Fruit fly (Drosophila melanogaster) whole organism, embryonic: Measurements from ENCODE around the gene timeout.

Experiments used
- B-H2 ChIP-seq: fragments of 200-800 bp; sonication (Bioruptor generic); optimal IDR thresholded peaks from 2 replicates; lab custom pipeline; 2018; ENCODE audit warnings: missing biosample characterization, mild to moderate bottlenecking, missing genetic modification characterization
- BtbVII ChIP-seq: fragments of 200-800 bp; sonication (Bioruptor generic); optimal IDR thresholded peaks from 3 replicates; lab custom pipeline; 2017; ENCODE audit warnings: missing biosample characterization, mild to moderate bottlenecking, missing genetic modification characterization
- CG11695 ChIP-seq: fragments of 200-800 bp; sonication (Bioruptor generic); IDR thresholded peaks from 3 replicates; pipeline ENCODE4 v1.3.6; 2022; ENCODE audit warnings: missing biosample characterization, missing genetic modification characterization
- CG12071 ChIP-seq: fragments of 200-800 bp; sonication (Bioruptor generic); optimal IDR thresholded peaks from 3 replicates; lab custom pipeline; 2018; ENCODE audit warnings: missing biosample characterization, mild to moderate bottlenecking, missing genetic modification characterization
- CG17361 ChIP-seq: fragments of 200-800 bp; sonication (Bioruptor generic); IDR thresholded peaks from 3 replicates; pipeline ENCODE4 v1.3.6; 2022; ENCODE audit warnings: missing biosample characterization, missing genetic modification characterization
- CG17385 ChIP-seq: fragments of 200-800 bp; sonication (Bioruptor generic); optimal IDR thresholded peaks from 3 replicates; lab custom pipeline; 2018; ENCODE audit warnings: missing biosample characterization, mild to moderate bottlenecking, missing genetic modification characterization
- CG2875 ChIP-seq: fragments of 200-800 bp; sonication (Bioruptor generic); optimal IDR thresholded peaks from 2 replicates; lab custom pipeline; 2017; ENCODE audit warnings: missing biosample characterization, mild to moderate bottlenecking, missing genetic modification characterization, missing genetic modification reagents
- CG31365 ChIP-seq: fragments of 200-800 bp; sonication (Bioruptor generic); optimal IDR thresholded peaks from 2 replicates; lab custom pipeline; 2018; ENCODE audit warnings: missing biosample characterization, mild to moderate bottlenecking, missing genetic modification characterization
- CG3163 ChIP-seq: fragments of 200-800 bp; sonication (Bioruptor generic); optimal IDR thresholded peaks from 3 replicates; lab custom pipeline; 2016; ENCODE audit warnings: missing biosample characterization, missing genetic modification characterization
- CG32532 ChIP-seq: fragments of 200-800 bp; sonication (Bioruptor generic); IDR thresholded peaks from 2 replicates; pipeline ENCODE4 v1.3.6; 2022; ENCODE audit warnings: missing biosample characterization, missing genetic modification characterization
- CG4282 ChIP-seq: fragments of 200-800 bp; sonication (Bioruptor generic); optimal IDR thresholded peaks from 2 replicates; lab custom pipeline; 2016; ENCODE audit warnings: missing biosample characterization, missing genetic modification characterization
- CG6813 ChIP-seq: fragments of 200-800 bp; sonication (Bioruptor generic); optimal IDR thresholded peaks from 2 replicates; lab custom pipeline; 2017; ENCODE audit warnings: missing biosample characterization, missing genetic modification characterization, mild to moderate bottlenecking, moderate library complexity, missing genetic modification reagents
- CG6854 ChIP-seq: fragments of 200-800 bp; sonication (Bioruptor generic); optimal IDR thresholded peaks from 3 replicates; lab custom pipeline; 2017; ENCODE audit warnings: missing biosample characterization, mild to moderate bottlenecking, missing genetic modification characterization
- CG9215 ChIP-seq: fragments of 200-800 bp; sonication (Bioruptor generic); IDR thresholded peaks from 2 replicates; pipeline ENCODE4 v1.3.6; 2022; ENCODE audit warnings: missing biosample characterization, missing genetic modification characterization
- CG9609 ChIP-seq: fragments of 200-800 bp; sonication (Bioruptor generic); optimal IDR thresholded peaks from 3 replicates; lab custom pipeline; 2016; ENCODE audit warnings: missing biosample characterization, missing genetic modification characterization
- CG9817 ChIP-seq: fragments of 200-800 bp; sonication (Bioruptor generic); optimal IDR thresholded peaks from 2 replicates; lab custom pipeline; 2018; ENCODE audit warnings: missing biosample characterization, mild to moderate bottlenecking, missing genetic modification characterization, moderate library complexity
- CTCF ChIP-seq: fragments of 200-800 bp; sonication (Bioruptor generic); optimal IDR thresholded peaks from 2 replicates; lab custom pipeline; 2017; ENCODE audit warnings: missing biosample characterization, mild to moderate bottlenecking, missing genetic modification characterization, moderate library complexity
- Dek ChIP-seq: fragments of 200-800 bp; sonication (Bioruptor generic); optimal IDR thresholded peaks from 3 replicates; lab custom pipeline; 2019; ENCODE audit warnings: missing biosample characterization, mild to moderate bottlenecking, missing genetic modification characterization, moderate library complexity
- Fer3 ChIP-seq: fragments of 200-800 bp; sonication (Bioruptor generic); optimal IDR thresholded peaks from 2 replicates; lab custom pipeline; 2018; ENCODE audit warnings: missing biosample characterization, mild to moderate bottlenecking, missing genetic modification characterization, moderate library complexity
- GATAe ChIP-seq: fragments of 200-800 bp; sonication (Bioruptor generic); conservative IDR thresholded peaks from 2 replicates; pipeline ENCODE4 v1.3.6; 2022; ENCODE audit warnings: missing biosample characterization, missing genetic modification characterization
- Hey ChIP-seq: fragments of 200-800 bp; sonication (Bioruptor generic); optimal IDR thresholded peaks from 3 replicates; lab custom pipeline; 2018; ENCODE audit warnings: missing biosample characterization, mild to moderate bottlenecking, missing genetic modification characterization
- Hr78 ChIP-seq, 2 experiments: fragments of 200-800 bp in 1 of 2; fragments of >200 bp in 1 of 2; sonication (Bioruptor generic) in 1 of 2; optimal IDR thresholded peaks; 2 replicates each; lab custom pipeline; 2017 to 2019; ENCODE audit warnings: missing biosample characterization in 2 of 2, missing genetic modification characterization in 2 of 2, mild to moderate bottlenecking in 1 of 2, moderate library complexity in 1 of 2
- Kr ChIP-seq: fragments of 200-800 bp; sonication (Bioruptor generic); optimal IDR thresholded peaks from 2 replicates; lab custom pipeline; 2017; ENCODE audit warnings: missing biosample characterization, mild to moderate bottlenecking, missing genetic modification characterization
- MESR4 ChIP-seq: fragments of 200-800 bp; sonication (Bioruptor generic); optimal IDR thresholded peaks from 2 replicates; lab custom pipeline; 2018; ENCODE audit warnings: missing biosample characterization, mild to moderate bottlenecking, missing genetic modification characterization, moderate library complexity
- Mad ChIP-seq: fragments of 200-800 bp; sonication (Bioruptor generic); optimal IDR thresholded peaks from 2 replicates; lab custom pipeline; 2016; ENCODE audit warnings: missing biosample characterization, missing genetic modification characterization
- Med ChIP-seq: fragments of 200-800 bp; sonication (Bioruptor generic); peaks from one replicate; lab custom pipeline; 2016; ENCODE audit warnings: missing biosample characterization, missing genetic modification characterization, mild to moderate bottlenecking, inconsistent platforms, moderate library complexity
- Ptx1 ChIP-seq: fragments of 200-800 bp; sonication (Bioruptor generic); IDR thresholded peaks from 2 replicates; pipeline ENCODE4 v1.3.6; 2022; ENCODE audit warnings: missing biosample characterization, missing genetic modification characterization
- Sox100B ChIP-seq: fragments of 200-800 bp; sonication (Bioruptor generic); optimal IDR thresholded peaks from 3 replicates; lab custom pipeline; 2018; ENCODE audit warnings: missing biosample characterization, mild to moderate bottlenecking, missing genetic modification characterization
- aop ChIP-seq: fragments of 200-800 bp; sonication (Bioruptor generic); IDR thresholded peaks from 2 replicates; pipeline ENCODE4 v1.3.6; 2022; ENCODE audit warnings: missing biosample characterization, missing genetic modification characterization
- az2 ChIP-seq: fragments of 200-800 bp; sonication (Bioruptor generic); optimal IDR thresholded peaks from 3 replicates; lab custom pipeline; 2016; ENCODE audit warnings: missing biosample characterization, missing genetic modification characterization
- bbx ChIP-seq: fragments of 200-800 bp; sonication (Bioruptor generic); IDR thresholded peaks from 2 replicates; pipeline ENCODE4 v1.3.6; 2022; ENCODE audit warnings: missing biosample characterization, missing genetic modification characterization; ENCODE audit not compliant: partially characterized antibody
- caup ChIP-seq: fragments of 200-800 bp; sonication (Bioruptor generic); optimal IDR thresholded peaks from 3 replicates; lab custom pipeline; 2017; ENCODE audit warnings: missing biosample characterization, mild to moderate bottlenecking, missing genetic modification characterization, moderate library complexity; ENCODE audit not compliant: severe bottlenecking
- corto ChIP-seq: fragments of 200-800 bp; sonication (Bioruptor generic); optimal IDR thresholded peaks from 2 replicates; lab custom pipeline; 2016; ENCODE audit warnings: missing biosample characterization, mild to moderate bottlenecking, missing genetic modification characterization, moderate library complexity
- croc ChIP-seq: fragments of 200-800 bp; sonication (Bioruptor generic); conservative IDR thresholded peaks from 3 replicates; pipeline ENCODE4 v1.3.6; 2022; ENCODE audit warnings: missing biosample characterization, missing genetic modification characterization
- exex ChIP-seq: fragments of 200-800 bp; sonication (Bioruptor generic); optimal IDR thresholded peaks from 4 replicates; lab custom pipeline; 2018; ENCODE audit warnings: missing biosample characterization, mild to moderate bottlenecking, missing genetic modification characterization, moderate library complexity
- eyg ChIP-seq: fragments of 200-800 bp; sonication (Bioruptor generic); optimal IDR thresholded peaks from 3 replicates; lab custom pipeline; 2016; ENCODE audit warnings: missing biosample characterization, missing genetic modification characterization
- ftz-f1 ChIP-seq: fragments of 200-800 bp; sonication (Bioruptor generic); optimal IDR thresholded peaks from 2 replicates; lab custom pipeline; 2016; ENCODE audit warnings: missing biosample characterization, missing genetic modification characterization
- gcm2 ChIP-seq: fragments of 200-800 bp; sonication (Bioruptor generic); optimal IDR thresholded peaks from 2 replicates; lab custom pipeline; 2016; ENCODE audit warnings: missing biosample characterization, missing genetic modification characterization
- hkb ChIP-seq, 2 experiments: fragments of 200-800 bp in 1 of 2; fragments of >200 bp in 1 of 2; sonication (Bioruptor generic) in 1 of 2; IDR thresholded peaks in 1 of 2; optimal IDR thresholded peaks in 1 of 2; 2 replicates each; pipeline versions ENCODE4 v1.3.6 to Lab custom; 2017 to 2022; ENCODE audit warnings: missing biosample characterization in 1 of 2, missing genetic modification characterization in 1 of 2
- mirr ChIP-seq: fragments of 200-800 bp; sonication (Bioruptor generic); optimal IDR thresholded peaks from 3 replicates; lab custom pipeline; 2018; ENCODE audit warnings: missing biosample characterization, mild to moderate bottlenecking, missing genetic modification characterization
- nom ChIP-seq: fragments of 200-800 bp; sonication (Bioruptor generic); optimal IDR thresholded peaks from 2 replicates; lab custom pipeline; 2017; ENCODE audit warnings: missing biosample characterization, missing genetic modification characterization, mild to moderate bottlenecking, moderate library complexity, missing genetic modification reagents
- peb ChIP-seq: fragments of 200-800 bp; sonication (Bioruptor generic); IDR thresholded peaks from 2 replicates; pipeline ENCODE4 v1.3.6; 2022; ENCODE audit warnings: missing biosample characterization, missing genetic modification characterization
- salm ChIP-seq: fragments of 200-800 bp; sonication (Bioruptor generic); optimal IDR thresholded peaks from 2 replicates; lab custom pipeline; 2018; ENCODE audit warnings: missing biosample characterization, mild to moderate bottlenecking, missing genetic modification characterization
- sim ChIP-seq: fragments of 200-800 bp; sonication (Bioruptor generic); IDR thresholded peaks from 2 replicates; pipeline ENCODE4 v1.3.6; 2022; ENCODE audit warnings: missing biosample characterization, missing genetic modification characterization
- tap ChIP-seq: fragments of 200-800 bp; optimal IDR thresholded peaks from 3 replicates; lab custom pipeline; 2019; ENCODE audit warnings: missing biosample characterization, mild to moderate bottlenecking, missing genetic modification characterization, moderate library complexity
- usp ChIP-seq: fragments of >200 bp; optimal IDR thresholded peaks from 2 replicates; lab custom pipeline; 2017; ENCODE audit warnings: missing biosample characterization, missing genetic modification characterization
- vvl ChIP-seq: fragments of 200-800 bp; sonication (Bioruptor generic); IDR thresholded peaks from 2 replicates; pipeline ENCODE4 v1.3.6; 2022; ENCODE audit warnings: missing biosample characterization, missing genetic modification characterization

The timeout gene

DNA sequence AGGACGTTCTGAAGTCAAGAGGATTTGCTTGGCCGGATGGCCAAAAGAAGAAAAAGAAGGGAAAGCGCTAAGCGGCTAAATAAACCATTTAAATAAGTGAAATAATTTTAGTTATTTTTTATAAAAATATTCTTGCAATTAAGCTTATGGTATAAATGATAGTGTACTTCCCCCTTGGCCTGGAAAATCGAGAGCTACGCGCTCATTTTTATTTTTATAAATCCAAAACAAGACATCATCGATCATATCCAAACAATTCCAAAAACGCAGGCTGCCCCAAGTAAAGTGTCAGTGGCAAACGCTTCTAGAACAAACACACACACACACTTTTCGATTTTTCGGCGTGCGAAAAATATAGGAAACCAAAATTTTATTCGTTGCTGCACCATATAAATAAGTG lies 44.0 kb upstream of the timeout start, which contains the start of gene Hsc70-2:
Gene Hsc70-2, plus strand, starts transcription at position 301 of the 400 bp plus-strand sequence.
- TF ChIP-seq gcm2 (GFP tag; lab: Kevin White, UChicago) (no peak), exex (no peak), Hey (tag; lab: Kevin White, UChicago) (no peak), peb (GFP tag; lab: Robert Waterston, UW) (no peak), MESR4 (GFP tag; lab: Kevin White, UChicago) (no peak), CG4282 (GFP tag; lab: Kevin White, UChicago) (no peak), aop (GFP tag; lab: Robert Waterston, UW) (no peak), Mad (no peak), CG17361 (GFP tag; lab: Robert Waterston, UW) (no peak), croc (GFP tag; lab: Robert Waterston, UW) (no peak), CG9817 (tag; lab: Kevin White, UChicago) (no peak), usp (no peak), B-H2 (GFP tag; lab: Kevin White, UChicago) (no peak)

DNA sequence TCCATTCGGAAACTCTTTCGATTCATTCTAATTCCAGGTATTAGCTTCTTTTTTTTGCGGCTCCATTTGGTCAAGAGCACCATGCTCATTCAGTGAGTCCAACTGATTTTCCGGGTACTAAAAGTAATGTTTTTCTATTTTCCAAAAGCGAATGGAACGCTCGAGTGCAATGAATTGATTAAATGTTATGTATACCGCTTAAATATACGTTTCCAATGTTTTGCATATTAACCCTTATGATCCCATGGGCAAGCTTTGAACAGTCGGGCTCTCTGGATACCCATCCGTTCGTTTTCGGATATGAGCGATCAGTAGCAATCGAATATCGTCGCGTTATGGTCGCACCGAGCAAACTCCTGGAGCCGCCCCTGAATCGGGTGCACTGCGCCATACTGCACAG lies 41.0 kb upstream of the timeout start, which contains the start of gene CG31157:
Gene CG31157, plus strand, starts transcription at position 301 of the 400 bp plus-strand sequence.
- TF ChIP-seq CG9215 (GFP tag; lab: Robert Waterston, UW) (no peak), CG2875 (GFP tag; lab: Kevin White, UChicago) (no peak)

DNA sequence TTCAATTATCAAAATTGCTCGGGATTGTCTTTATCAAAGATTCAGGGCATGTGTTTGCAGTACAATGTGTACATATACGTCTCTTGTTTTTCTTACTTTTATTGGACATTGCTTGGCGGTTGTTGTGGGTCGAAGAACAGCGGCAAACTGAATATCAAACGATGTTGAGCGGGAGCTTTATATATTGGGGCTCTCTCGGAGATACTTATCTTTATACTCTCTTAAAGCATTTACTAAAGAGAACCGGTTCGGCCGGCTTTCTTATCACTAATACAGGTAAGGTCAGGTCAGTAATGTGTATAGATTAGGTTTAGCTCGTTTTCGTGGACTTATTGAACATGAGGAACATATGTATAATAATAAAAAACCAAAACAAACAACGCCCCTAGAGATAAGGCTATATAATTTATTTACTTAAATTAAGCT lies 37.1 kb upstream of the timeout start, which contains the start of gene CG7966:
Gene CG7966, minus strand, starts transcription at position 156 of the 426 bp plus-strand sequence.
- TF ChIP-seq CG32532 (GFP tag; lab: Robert Waterston, UW) (peak; percentile 38; the same call in 1 of the 2 replicates), az2 (no peak), CG17385 (peak; percentile 19), caup (GFP tag; lab: Kevin White, UChicago) (peak; percentile 63), Dek (tag; lab: Kevin White, UChicago) (peak; percentile 46), corto (GFP tag; lab: Kevin White, UChicago) (no peak), hkb (optimal IDR thresholded peaks at IDR 0.05; lab: Kevin White, UChicago) (no peak), hkb (GFP tag; IDR thresholded peaks at IDR 0.05; lab: Robert Waterston, UW) (0 out of 2 replicates have a peak, but pooled peaks have one; percentile 49), GATAe (peak; percentile 16; the same call in 1 of the 2 replicates), CG3163 (peak; percentile 95), Med (GFP tag; lab: Kevin White, UChicago) (peak; percentile 83), mirr (GFP tag; lab: Kevin White, UChicago) (peak; percentile 85), B-H2 (GFP tag; lab: Kevin White, UChicago) (peak; percentile 42), nom (GFP tag; lab: Kevin White, UChicago) (peak; percentile 53), Fer3 (tag; lab: Kevin White, UChicago) (no peak), CG31365 (tag; lab: Kevin White, UChicago) (peak; percentile 27), tap (tag; lab: Kevin White, UChicago) (peak; percentile 33), salm (tag; lab: Kevin White, UChicago) (peak; percentile 10), Kr (GFP tag; lab: Kevin White, UChicago) (no peak), Hr78 (GFP tag; optimal IDR thresholded peaks at IDR 0.05; lab: Kevin White, UChicago) (peak in 1 of 2 experiments; percentile 99), CTCF (GFP tag; lab: Kevin White, UChicago) (peak; percentile 1), eyg (GFP tag; lab: Kevin White, UChicago) (peak; percentile 90), vvl (GFP tag; lab: Robert Waterston, UW) (peak; percentile 51; the same call in 1 of the 2 replicates), sim (GFP tag; lab: Robert Waterston, UW) (0 out of 2 replicates have a peak, but pooled peaks have one; percentile 33), ftz-f1 (GFP tag; lab: Kevin White, UChicago) (peak; percentile 66), CG9609 (no peak), bbx (GFP tag; lab: Robert Waterston, UW) (peak; percentile 37; the same call in 1 of the 2 replicates), CG6854 (GFP tag; lab: Kevin White, UChicago) (peak; percentile 32), Ptx1 (GFP tag; lab: Robert Waterston, UW) (no peak), CG11695 (GFP tag; lab: Robert Waterston, UW) (peak; percentile 76), BtbVII (GFP tag; lab: Kevin White, UChicago) (peak; percentile 2), Sox100B (peak; percentile 40), CG12071 (peak; percentile 10), CG6813 (GFP tag; lab: Kevin White, UChicago) (peak; percentile 48)
